Worm (Caenorhabditis elegans) whole organism, young adult: ENCODE results near the gene Y73B6BL.12.
A peak's percentile ranks its signal among the peaks of the same experiment; 100 is the strongest.

Experiments
- B0035.1 ChIP-seq: sonication (generic microtip); optimal IDR thresholded peaks from 2 replicates; lab custom pipeline; 2016; ENCODE audit warnings: missing genetic modification characterization, mild to moderate bottlenecking, missing compliant biosample characterization, missing genotype, missing genetic modification reagents
- B0336.3 ChIP-seq: fragments of 200-800 bp; sonication (Bioruptor generic); IDR thresholded peaks from 2 replicates; pipeline ENCODE4 v1.3.6; 2022; ENCODE audit warnings: missing genetic modification characterization, missing compliant biosample characterization
- C17E4.6 ChIP-seq: fragments of 200-800 bp; sonication (Bioruptor generic); IDR thresholded peaks from 2 replicates; pipeline ENCODE4 v1.3.6; 2022; ENCODE audit warnings: missing genetic modification reagents, missing genetic modification characterization, missing compliant biosample characterization
- F33H1.4 ChIP-seq: fragments of 200-800 bp; sonication (Bioruptor generic); IDR thresholded peaks from 2 replicates; pipeline ENCODE4 v1.3.6; 2022; ENCODE audit warnings: missing genetic modification reagents, missing genetic modification characterization, missing compliant biosample characterization
- F49E8.2 ChIP-seq: sonication (generic microtip); optimal IDR thresholded peaks from 3 replicates; lab custom pipeline; 2017; ENCODE audit warnings: missing genetic modification characterization, mild to moderate bottlenecking, missing compliant biosample characterization, antibody characterized with exemption, moderate library complexity; ENCODE audit not compliant: insufficient read depth
- F52B5.7 ChIP-seq: sonication (generic microtip); optimal IDR thresholded peaks from 2 replicates; lab custom pipeline; 2016; ENCODE audit warnings: mild to moderate bottlenecking, missing genetic modification characterization, missing compliant biosample characterization
- F57A8.1 ChIP-seq: fragments of 200-800 bp; sonication (Bioruptor generic); optimal IDR thresholded peaks from 2 replicates; lab custom pipeline; 2018; ENCODE audit warnings: mild to moderate bottlenecking, missing genetic modification characterization, moderate library complexity, missing compliant biosample characterization
- K12H6.12 ChIP-seq: fragments of 200-800 bp; sonication (Bioruptor generic); optimal IDR thresholded peaks from 2 replicates; lab custom pipeline; 2018; ENCODE audit warnings: mild to moderate bottlenecking, missing genetic modification characterization, missing compliant biosample characterization
- Y53G8AR.9 ChIP-seq: fragments of 200-800 bp; sonication (Bioruptor generic); conservative IDR thresholded peaks from 2 replicates; pipeline ENCODE4 v1.3.6; 2022; ENCODE audit warnings: missing genetic modification reagents, missing genetic modification characterization, missing compliant biosample characterization
- ZK185.1 ChIP-seq: sonication (generic microtip); optimal IDR thresholded peaks from 2 replicates; lab custom pipeline; 2016; ENCODE audit warnings: mild to moderate bottlenecking, missing genetic modification characterization, missing compliant biosample characterization; ENCODE audit not compliant: poor library complexity, severe bottlenecking
- ama-1 ChIP-seq, 3 experiments: fragments of 150-350 bp in 1 of 3; sonication (generic microtip) in 2 of 3; optimal IDR thresholded peaks; 2 replicates each; lab custom pipeline; 2014 to 2018; ENCODE audit warnings: missing biosample characterization in 2 of 3, missing genetic modification characterization in 2 of 3, missing genetic modification reagents in 2 of 3
- atf-7 ChIP-seq: sonication (generic microtip); optimal IDR thresholded peaks from 2 replicates; lab custom pipeline; 2017; ENCODE audit warnings: mild to moderate bottlenecking, missing genetic modification characterization, missing compliant biosample characterization
- athp-1 ChIP-seq: sonication (generic microtip); optimal IDR thresholded peaks from 2 replicates; lab custom pipeline; 2017; ENCODE audit warnings: mild to moderate bottlenecking, missing genetic modification characterization, missing compliant biosample characterization
- attf-3 ChIP-seq: fragments of 200-800 bp; sonication (Bioruptor generic); conservative IDR thresholded peaks from 2 replicates; pipeline ENCODE4 v1.3.6; 2022; ENCODE audit warnings: missing genetic modification reagents, missing genetic modification characterization, missing compliant biosample characterization
- bed-2 ChIP-seq: fragments of 200-800 bp; sonication (Bioruptor generic); IDR thresholded peaks from 2 replicates; pipeline ENCODE4 v1.3.6; 2022; ENCODE audit warnings: missing genetic modification reagents, missing genetic modification characterization, missing compliant biosample characterization
- ccch-3 ChIP-seq: fragments of 200-800 bp; sonication (Bioruptor generic); optimal IDR thresholded peaks from 2 replicates; lab custom pipeline; 2018; ENCODE audit warnings: mild to moderate bottlenecking, missing genetic modification characterization, missing compliant biosample characterization
- ceh-79 ChIP-seq: sonication (generic microtip); optimal IDR thresholded peaks from 2 replicates; lab custom pipeline; 2017; ENCODE audit warnings: mild to moderate bottlenecking, missing genetic modification characterization, missing compliant biosample characterization
- ceh-91 ChIP-seq: fragments of 200-800 bp; sonication (Bioruptor generic); IDR thresholded peaks from 2 replicates; pipeline ENCODE4 v1.3.6; 2022; ENCODE audit warnings: missing genetic modification reagents, missing genetic modification characterization, missing compliant biosample characterization
- dpl-1 ChIP-seq: fragments of 150-350 bp; optimal IDR thresholded peaks from 2 replicates; lab custom pipeline; 2014; ENCODE audit warnings: missing biosample characterization, missing genetic modification reagents, missing genetic modification characterization
- egl-18 ChIP-seq: fragments of 200-800 bp; sonication (Bioruptor generic); IDR thresholded peaks from 2 replicates; pipeline ENCODE4 v1.3.6; 2022; ENCODE audit warnings: missing genetic modification reagents, missing genetic modification characterization, missing compliant biosample characterization
- egl-44 ChIP-seq: fragments of 200-800 bp; sonication (Bioruptor generic); IDR thresholded peaks from 2 replicates; pipeline ENCODE4 v1.3.6; 2022; ENCODE audit warnings: missing genetic modification reagents, missing genetic modification characterization, missing compliant biosample characterization
- egrh-3 ChIP-seq: fragments of 200-800 bp; sonication (Bioruptor generic); IDR thresholded peaks from 2 replicates; pipeline ENCODE4 v1.3.6; 2022; ENCODE audit warnings: missing genetic modification reagents, missing genetic modification characterization, missing compliant biosample characterization
- ekl-4 ChIP-seq: fragments of 200-800 bp; sonication (Bioruptor generic); IDR thresholded peaks from 2 replicates; pipeline ENCODE4 v1.3.6; 2022; ENCODE audit warnings: missing genetic modification reagents, missing genetic modification characterization, missing compliant biosample characterization
- gei-17 ChIP-seq: fragments of 200-800 bp; sonication (Bioruptor generic); optimal IDR thresholded peaks from 2 replicates; lab custom pipeline; 2018; ENCODE audit warnings: mild to moderate bottlenecking, missing genetic modification characterization, missing compliant biosample characterization
- him-1 ChIP-seq: sonication (generic microtip); optimal IDR thresholded peaks from 2 replicates; lab custom pipeline; 2016; ENCODE audit warnings: missing genotype, missing genetic modification reagents, missing genetic modification characterization, missing compliant biosample characterization
- hlh-12 ChIP-seq: sonication (generic microtip); optimal IDR thresholded peaks from 2 replicates; lab custom pipeline; 2016; ENCODE audit warnings: missing genetic modification characterization, missing compliant biosample characterization
- hrde-1 ChIP-seq: sonication (generic microtip); optimal IDR thresholded peaks from 2 replicates; lab custom pipeline; 2016; ENCODE audit warnings: missing genetic modification characterization, mild to moderate bottlenecking, missing compliant biosample characterization, moderate library complexity, missing genotype, missing genetic modification reagents, borderline replicate concordance
- lag-1 ChIP-seq: fragments of 200-800 bp; sonication (Bioruptor generic); IDR thresholded peaks from 2 replicates; pipeline ENCODE4 v1.3.6; 2022; ENCODE audit warnings: missing genetic modification reagents, missing genetic modification characterization, missing compliant biosample characterization
- lin-40 ChIP-seq: sonication (generic microtip); optimal IDR thresholded peaks from 2 replicates; lab custom pipeline; 2016; ENCODE audit warnings: missing genetic modification characterization, mild to moderate bottlenecking, missing compliant biosample characterization, missing genotype, missing genetic modification reagents
- lsy-27 ChIP-seq: sonication (generic microtip); optimal IDR thresholded peaks from 2 replicates; lab custom pipeline; 2017; ENCODE audit warnings: missing genetic modification characterization, mild to moderate bottlenecking, missing compliant biosample characterization, antibody characterized with exemption, missing genotype, borderline replicate concordance; ENCODE audit not compliant: insufficient read depth
- madf-10 ChIP-seq: sonication (generic microtip); optimal IDR thresholded peaks from 2 replicates; lab custom pipeline; 2016; ENCODE audit warnings: mild to moderate bottlenecking, missing genetic modification characterization, missing compliant biosample characterization
- madf-3 ChIP-seq: fragments of 200-800 bp; sonication (Bioruptor generic); IDR thresholded peaks from 2 replicates; pipeline ENCODE4 v1.3.6; 2022; ENCODE audit warnings: missing genetic modification reagents, missing genetic modification characterization, missing compliant biosample characterization
- mcd-1 ChIP-seq: fragments of 200-800 bp; sonication (Bioruptor generic); IDR thresholded peaks from 2 replicates; pipeline ENCODE4 v1.3.6; 2022; ENCODE audit warnings: missing genetic modification reagents, missing genetic modification characterization, missing compliant biosample characterization
- mes-4 ChIP-seq: sonication (generic microtip); optimal IDR thresholded peaks from 2 replicates; lab custom pipeline; 2016; ENCODE audit warnings: missing genotype, missing genetic modification characterization, missing compliant biosample characterization
- mxl-1 ChIP-seq: sonication (generic microtip); optimal IDR thresholded peaks from 2 replicates; lab custom pipeline; 2016; ENCODE audit warnings: missing genetic modification characterization, missing compliant biosample characterization
- nfya-1 ChIP-seq: sonication (generic microtip); optimal IDR thresholded peaks from 2 replicates; lab custom pipeline; 2017; ENCODE audit warnings: antibody characterized with exemption, missing compliant biosample characterization, missing genetic modification characterization, borderline replicate concordance; ENCODE audit not compliant: insufficient read depth
- nhr-179 ChIP-seq: sonication (generic microtip); optimal IDR thresholded peaks from 2 replicates; lab custom pipeline; 2016; ENCODE audit warnings: mild to moderate bottlenecking, missing genetic modification characterization, missing compliant biosample characterization
- nhr-80 ChIP-seq: sonication (generic microtip); optimal IDR thresholded peaks from 2 replicates; lab custom pipeline; 2016; ENCODE audit warnings: missing genetic modification characterization, missing compliant biosample characterization
- pbrm-1 ChIP-seq: fragments of 200-800 bp; sonication (Bioruptor generic); IDR thresholded peaks from 2 replicates; pipeline ENCODE4 v1.3.6; 2022; ENCODE audit warnings: missing genetic modification reagents, missing genetic modification characterization, missing compliant biosample characterization
- pha-4 ChIP-seq: fragments of 150-350 bp; sonication (generic microtip); optimal IDR thresholded peaks from 2 replicates; lab custom pipeline; 2014; ENCODE audit warnings: missing biosample characterization, missing genetic modification reagents, missing genetic modification characterization
- rec-8 ChIP-seq, 2 experiments: sonication (generic microtip); optimal IDR thresholded peaks; 2 replicates each; lab custom pipeline; 2016; ENCODE audit warnings: mild to moderate bottlenecking in 2 of 2, missing genetic modification characterization in 2 of 2, missing genetic modification reagents in 2 of 2, missing genotype in 2 of 2, missing biosample characterization in 1 of 2, missing compliant biosample characterization in 1 of 2, moderate library complexity in 1 of 2
- snpc-4 ChIP-seq, 5 experiments: fragments of 150-350 bp in 1 of 5; sonication (generic microtip) in 4 of 5; optimal IDR thresholded peaks; 2 replicates each; lab custom pipeline; 2014 to 2018; ENCODE audit warnings: missing genetic modification characterization in 5 of 5, missing biosample characterization in 3 of 5, antibody characterized with exemption in 2 of 5, mild to moderate bottlenecking in 2 of 5, missing compliant biosample characterization in 2 of 5, missing genotype in 2 of 5, moderate library complexity in 2 of 5, missing genetic modification reagents in 1 of 5
- xnd-1 ChIP-seq: sonication (generic microtip); optimal IDR thresholded peaks from 2 replicates; lab custom pipeline; 2016; ENCODE audit warnings: missing genotype, missing genetic modification reagents, missing genetic modification characterization, missing compliant biosample characterization
- zfh-2 ChIP-seq: fragments of 200-800 bp; sonication (Bioruptor generic); conservative IDR thresholded peaks from 2 replicates; pipeline ENCODE4 v1.3.6; 2022; ENCODE audit warnings: missing genetic modification reagents, missing genetic modification characterization, missing compliant biosample characterization
- ztf-22 ChIP-seq: fragments of 200-800 bp; sonication (Bioruptor generic); optimal IDR thresholded peaks from 2 replicates; lab custom pipeline; 2018; ENCODE audit warnings: mild to moderate bottlenecking, missing genetic modification characterization, moderate library complexity, missing compliant biosample characterization
- ztf-28 ChIP-seq: fragments of 200-800 bp; sonication (Bioruptor generic); IDR thresholded peaks from 2 replicates; pipeline ENCODE4 v1.3.6; 2022; ENCODE audit warnings: missing genetic modification reagents, missing genetic modification characterization, missing compliant biosample characterization
- ztf-6 ChIP-seq: fragments of 200-800 bp; sonication (Bioruptor generic); IDR thresholded peaks from 2 replicates; pipeline ENCODE4 v1.3.6; 2022; ENCODE audit warnings: missing genetic modification reagents, missing genetic modification characterization, missing compliant biosample characterization

Y73B6BL.12 gene

DNA sequence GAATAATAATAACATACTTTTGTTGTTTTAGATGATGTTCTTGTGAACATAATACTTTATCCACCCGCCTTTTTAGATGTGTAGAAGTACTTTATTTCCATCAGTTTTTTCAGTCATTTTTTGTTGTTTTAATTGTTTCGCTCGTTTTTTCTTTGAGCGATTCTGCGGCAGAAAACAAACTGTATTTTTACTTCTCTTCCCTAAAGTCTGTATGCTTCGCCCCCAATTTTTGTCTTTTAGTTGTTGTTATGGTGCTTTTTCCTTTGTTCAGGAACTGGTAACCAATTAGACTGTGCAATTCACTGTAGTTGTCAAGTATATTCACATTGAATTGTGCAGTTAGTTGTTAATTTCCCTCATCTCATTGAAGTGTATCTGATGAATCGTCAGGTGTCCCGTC, 8.5 kb upstream of the Y73B6BL.12 start (continued):
- peak in 1 of 2 experiments; percentile 37 for TF ChIP-seq rec-8 (tag; optimal IDR thresholded peaks at IDR 0.05; lab: Kevin White, UChicago)
- no peak for TF ChIP-seq mcd-1
- peak; percentile 55 for TF ChIP-seq ceh-79
- peak; percentile 82; the same call in 1 of the 2 replicates for TF ChIP-seq B0336.3 (GFP tag; lab: Robert Waterston, UW)
- no peak for TF ChIP-seq him-1 (tag; lab: Kevin White, UChicago)
- TF ChIP-seq lin-40 (tag; lab: Kevin White, UChicago) = no peak
- no peak for TF ChIP-seq F33H1.4
- TF ChIP-seq B0035.1 (tag; lab: Kevin White, UChicago) = no peak
- TF ChIP-seq attf-3 (GFP tag; lab: Robert Waterston, UW) = no peak
- no peak for TF ChIP-seq egl-44
- no peak for TF ChIP-seq xnd-1 (tag; lab: Kevin White, UChicago)
- TF ChIP-seq ztf-6 (GFP tag; lab: Robert Waterston, UW) = no peak
- no peak for TF ChIP-seq F49E8.2 (tag; lab: Kevin White, UChicago)
- no peak for TF ChIP-seq hlh-12
- no peak for TF ChIP-seq lag-1
- peak; percentile 44 for TF ChIP-seq atf-7 (tag; lab: Kevin White, UChicago)
- peak; percentile 39 for TF ChIP-seq athp-1
- no peak for TF ChIP-seq ceh-91
- TF ChIP-seq pbrm-1 (GFP tag; lab: Robert Waterston, UW) = no peak
- TF ChIP-seq C17E4.6 (GFP tag; lab: Robert Waterston, UW) = no peak
- no peak for TF ChIP-seq egrh-3
- no peak for TF ChIP-seq mes-4 (tag; lab: Kevin White, UChicago)
- no peak for TF ChIP-seq ztf-22 (GFP tag; lab: Kevin White, UChicago)
- no peak for TF ChIP-seq pha-4
- no peak for TF ChIP-seq nfya-1
- no peak for TF ChIP-seq nhr-179 (tag; lab: Kevin White, UChicago)
- no peak for TF ChIP-seq madf-10 (tag; lab: Kevin White, UChicago)
- peak; percentile 40 for TF ChIP-seq mxl-1 (tag; lab: Kevin White, UChicago)
- TF ChIP-seq egl-18 (GFP tag; lab: Robert Waterston, UW) = no peak
- TF ChIP-seq zfh-2 (GFP tag; lab: Robert Waterston, UW) = no peak
- TF ChIP-seq gei-17 (GFP tag; lab: Kevin White, UChicago) = no peak
- TF ChIP-seq hrde-1 (tag; lab: Kevin White, UChicago) = no peak
- no peak for TF ChIP-seq F57A8.1 (GFP tag; lab: Kevin White, UChicago)
- peak; percentile 49 for TF ChIP-seq snpc-4 (GFP tag; optimal IDR thresholded peaks at IDR 0.05; lab: Kevin White, UChicago)
- peak in 2 of 4 experiments; percentile 44 to 69 for TF ChIP-seq snpc-4 (tag; optimal IDR thresholded peaks at IDR 0.05; lab: Kevin White, UChicago)
- TF ChIP-seq dpl-1 (GFP tag; lab: Kevin White, UChicago) = no peak
- no peak for TF ChIP-seq F52B5.7 (tag; lab: Kevin White, UChicago)
- TF ChIP-seq K12H6.12 (tag; lab: Kevin White, UChicago) = no peak
- TF ChIP-seq nhr-80 = no peak
- TF ChIP-seq lsy-27 (tag; lab: Kevin White, UChicago) = no peak
- no peak for TF ChIP-seq ZK185.1 (tag; lab: Kevin White, UChicago)
- TF ChIP-seq madf-3 (GFP tag; lab: Robert Waterston, UW) = no peak
- no peak for TF ChIP-seq ccch-3 (GFP tag; lab: Kevin White, UChicago)
- TF ChIP-seq ekl-4 = peak; percentile 48; the same call in 1 of the 2 replicates
- no peak for TF ChIP-seq bed-2 (GFP tag; lab: Robert Waterston, UW)
- TF ChIP-seq ama-1 (optimal IDR thresholded peaks at IDR 0.05; lab: Kevin White, UChicago) = no peak
- no peak for TF ChIP-seq ama-1 (GFP tag; optimal IDR thresholded peaks at IDR 0.05; lab: Kevin White, UChicago)
- no peak for TF ChIP-seq ztf-28
- peak; percentile 40; the same call in 1 of the 2 replicates for TF ChIP-seq Y53G8AR.9 (GFP tag; lab: Robert Waterston, UW)
